Worm (Caenorhabditis elegans): ENCODE data around the gene nhr-136.

DNA sequence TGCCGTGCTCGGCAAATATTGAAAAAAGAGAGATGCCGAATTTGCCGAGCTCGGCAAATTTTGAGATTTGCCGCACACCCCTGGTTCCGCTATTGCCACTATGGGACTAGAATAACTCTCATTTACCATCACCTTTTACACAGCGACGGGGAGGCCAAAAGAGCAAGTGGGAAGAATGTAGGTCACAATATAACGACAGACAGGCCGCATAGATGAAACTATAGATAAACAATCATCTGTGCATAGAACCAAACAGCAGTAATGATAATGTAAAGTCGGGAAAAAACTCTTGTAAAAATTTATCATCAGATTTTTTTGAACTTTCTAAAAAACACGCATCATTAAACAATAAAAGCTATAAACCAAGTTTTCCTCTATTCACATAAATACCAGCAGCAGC lies 38.5 kb upstream of the nhr-136 start, which contains the start of gene kmo-2:
- TF ChIP-seq ama-1 (optimal IDR thresholded peaks at IDR 0.05): no peak
- no peak for TF ChIP-seq unc-39 (tag; optimal IDR thresholded peaks at IDR 0.05)

Data from whole organism, L2 larva.